Fruit fly (Drosophila melanogaster): ENCODE data around the gene CG11664.

DNA sequence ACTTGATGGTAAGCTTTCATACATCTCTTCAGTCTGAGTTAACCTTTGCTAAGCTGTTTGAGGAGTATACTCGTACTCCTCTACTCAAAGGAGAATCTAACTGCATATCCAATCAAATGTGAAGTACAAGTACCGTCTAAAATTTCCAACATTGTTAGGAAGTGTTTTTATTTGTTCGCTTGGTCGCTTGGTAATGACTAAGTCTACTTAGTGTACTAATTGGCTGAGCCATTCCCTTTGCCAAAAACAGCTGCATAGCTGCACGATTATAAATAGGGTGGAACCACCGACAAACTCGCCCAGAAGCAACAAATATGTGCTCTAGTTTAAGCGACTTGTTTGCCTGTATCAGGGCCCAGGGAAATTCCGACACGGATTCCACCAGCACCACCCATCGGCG is 31.0 kb upstream of the CG11664 start, which contains the start of gene CG14635:
- no peak for TF ChIP-seq Hr39 (GFP tag; optimal IDR thresholded peaks at IDR 0.05)
- TF ChIP-seq eg (GFP tag; IDR thresholded peaks at IDR 0.05): no peak
- TF ChIP-seq CG34406 (GFP tag; optimal IDR thresholded peaks at IDR 0.05): no peak
- no peak for TF ChIP-seq CG10669 (GFP tag; optimal IDR thresholded peaks at IDR 0.05)
- TF ChIP-seq Met (GFP tag; optimal IDR thresholded peaks at IDR 0.05): no peak
- TF ChIP-seq acj6 (GFP tag; optimal IDR thresholded peaks at IDR 0.05): no peak
- no peak for TF ChIP-seq CG15336 (GFP tag; IDR thresholded peaks at IDR 0.05)
- no peak for TF ChIP-seq Lpt (GFP tag; optimal IDR thresholded peaks at IDR 0.05)
- TF ChIP-seq Eip75B (GFP tag; optimal IDR thresholded peaks at IDR 0.05): no peak
- TF ChIP-seq Sox102F (GFP tag; optimal IDR thresholded peaks at IDR 0.05): no peak
- TF ChIP-seq CG6854 (GFP tag; optimal IDR thresholded peaks at IDR 0.05): no peak
